Fruit fly (Drosophila melanogaster) whole organism, embryonic: ENCODE data around the gene foxo.

Experiments
- B-H1 ChIP-seq: fragments of 200-800 bp; sonication (Bioruptor generic); IDR thresholded peaks from 3 replicates; pipeline ENCODE4 v1.3.6; 2022; ENCODE audit warnings: missing biosample characterization, missing genetic modification characterization
- CG2199 ChIP-seq: fragments of 200-800 bp; sonication (Bioruptor generic); IDR thresholded peaks from 3 replicates; pipeline ENCODE4 v1.3.6; 2022; ENCODE audit warnings: missing biosample characterization, missing genetic modification characterization
- CG43689 ChIP-seq: fragments of 200-800 bp; sonication (Bioruptor generic); IDR thresholded peaks from 2 replicates; pipeline ENCODE4 v1.3.6; 2022; ENCODE audit warnings: missing biosample characterization, missing genetic modification characterization
- MBD-R2 ChIP-seq: fragments of 200-800 bp; sonication (Bioruptor generic); IDR thresholded peaks from 2 replicates; pipeline ENCODE4 v1.3.6; 2022; ENCODE audit warnings: missing biosample characterization, missing genetic modification characterization
- Med ChIP-seq: fragments of 200-800 bp; sonication (Bioruptor generic); peaks from one replicate; lab custom pipeline; 2016; ENCODE audit warnings: missing biosample characterization, missing genetic modification characterization, mild to moderate bottlenecking, inconsistent platforms, moderate library complexity
- Side ChIP-seq: fragments of 200-800 bp; sonication (Bioruptor generic); optimal IDR thresholded peaks from 2 replicates; lab custom pipeline; 2016; ENCODE audit warnings: missing biosample characterization, missing genetic modification characterization
- Spps ChIP-seq: fragments of 200-800 bp; sonication (Bioruptor generic); optimal IDR thresholded peaks from 2 replicates; lab custom pipeline; 2018; ENCODE audit warnings: missing biosample characterization, mild to moderate bottlenecking, missing genetic modification characterization
- amos ChIP-seq: fragments of 200-800 bp; sonication (Bioruptor generic); IDR thresholded peaks from 2 replicates; pipeline ENCODE4 v1.3.6; 2022; ENCODE audit warnings: missing biosample characterization, missing genetic modification characterization; ENCODE audit not compliant: partially characterized antibody
- bsh ChIP-seq, 2 experiments: fragments of 200-800 bp; sonication (Bioruptor generic); optimal IDR thresholded peaks; 2 replicates each; lab custom pipeline; 2017 to 2018; ENCODE audit warnings: mild to moderate bottlenecking in 2 of 2, missing biosample characterization in 2 of 2, missing genetic modification characterization in 2 of 2, moderate library complexity in 1 of 2
- hkb ChIP-seq, 2 experiments: fragments of 200-800 bp in 1 of 2; fragments of >200 bp in 1 of 2; sonication (Bioruptor generic) in 1 of 2; IDR thresholded peaks in 1 of 2; optimal IDR thresholded peaks in 1 of 2; 2 replicates each; pipeline versions ENCODE4 v1.3.6 to Lab custom; 2017 to 2022; ENCODE audit warnings: missing biosample characterization in 1 of 2, missing genetic modification characterization in 1 of 2
- mirr ChIP-seq: fragments of 200-800 bp; sonication (Bioruptor generic); optimal IDR thresholded peaks from 3 replicates; lab custom pipeline; 2018; ENCODE audit warnings: missing biosample characterization, mild to moderate bottlenecking, missing genetic modification characterization
- org-1 ChIP-seq: fragments of 200-800 bp; sonication (Bioruptor generic); optimal IDR thresholded peaks from 2 replicates; lab custom pipeline; 2017; ENCODE audit warnings: missing biosample characterization, missing genetic modification characterization
- p53 ChIP-seq: fragments of 200-800 bp; sonication (Bioruptor generic); optimal IDR thresholded peaks from 2 replicates; lab custom pipeline; 2016; ENCODE audit warnings: missing biosample characterization, missing genetic modification characterization
- pita ChIP-seq: fragments of 200-800 bp; sonication (Bioruptor generic); optimal IDR thresholded peaks from 2 replicates; lab custom pipeline; 2017; ENCODE audit warnings: missing biosample characterization, mild to moderate bottlenecking, missing genetic modification characterization

DNA sequence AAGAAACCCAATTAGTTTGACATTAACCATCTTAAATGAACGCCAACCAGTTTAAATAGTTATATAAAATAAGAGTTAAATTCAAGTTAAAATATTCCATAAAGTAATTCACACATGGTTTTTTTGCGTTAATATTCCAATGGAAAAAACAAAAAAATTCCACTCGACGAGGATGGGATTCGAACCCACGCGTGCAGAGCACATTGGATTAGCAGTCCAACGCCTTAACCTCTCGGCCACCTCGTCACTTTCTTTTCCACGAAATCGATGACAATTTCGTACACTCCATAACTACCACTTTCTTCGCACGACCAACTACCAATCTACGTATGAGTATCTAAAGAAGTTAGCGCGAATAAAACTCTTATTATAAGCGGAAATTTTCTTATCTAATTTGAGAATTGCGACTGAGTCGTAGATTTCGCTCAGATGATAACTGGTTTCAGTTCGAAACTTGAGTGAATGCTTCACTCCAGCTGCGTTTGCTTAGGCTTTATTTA lies 12.3 kb upstream of the foxo start:
- TF ChIP-seq mirr (GFP tag; lab: Kevin White, UChicago) (no peak), B-H1 (GFP tag; lab: Robert Waterston, UW) (no peak), Spps (tag; lab: Kevin White, UChicago) (no peak), CG43689 (no peak), CG2199 (no peak), Side (GFP tag; lab: Kevin White, UChicago) (no peak), amos (GFP tag; lab: Robert Waterston, UW) (0 out of 2 replicates have a peak, but pooled peaks have one; percentile 67), p53 (GFP tag; lab: Kevin White, UChicago) (no peak), MBD-R2 (GFP tag; lab: Robert Waterston, UW) (no peak), pita (GFP tag; lab: Kevin White, UChicago) (no peak), Med (GFP tag; lab: Kevin White, UChicago) (no peak), hkb (optimal IDR thresholded peaks at IDR 0.05; lab: Kevin White, UChicago) (no peak), hkb (GFP tag; IDR thresholded peaks at IDR 0.05; lab: Robert Waterston, UW) (no peak), org-1 (GFP tag; lab: Kevin White, UChicago) (no peak), bsh (GFP tag; optimal IDR thresholded peaks at IDR 0.05; lab: Kevin White, UChicago) (no peak)
